Worm (Caenorhabditis elegans): ENCODE measurements around the gene K11D12.12.

ce11 chrV:5090386-5090785, 38.3 kb downstream of the K11D12.12 start:
- TF ChIP-seq nhr-237 (tag; optimal IDR thresholded peaks at IDR 0.05) (no peak), unc-62 (GFP tag; optimal IDR thresholded peaks at IDR 0.05) (no peak), ceh-83 (GFP tag; optimal IDR thresholded peaks at IDR 0.05) (no peak), lin-13 (tag; optimal IDR thresholded peaks at IDR 0.05) (no peak), nhr-28 (tag; optimal IDR thresholded peaks at IDR 0.05) (no peak), drap-1 (GFP tag; optimal IDR thresholded peaks at IDR 0.05) (no peak), snpc-4 (tag; optimal IDR thresholded peaks at IDR 0.05) (no peak), ces-1 (GFP tag; optimal IDR thresholded peaks at IDR 0.05) (no peak), elt-1 (tag; optimal IDR thresholded peaks at IDR 0.05; ENCODE audit: borderline replicate concordance, insufficient read depth) (no peak), lin-32 (GFP tag; optimal IDR thresholded peaks at IDR 0.05) (no peak), unc-39 (tag; optimal IDR thresholded peaks at IDR 0.05) (no peak), ztf-11 (tag; optimal IDR thresholded peaks at IDR 0.05) (no peak)

Measured in whole organism, mixed stage, embryonic.